Worm (Caenorhabditis elegans) whole organism, L2 larva: ENCODE measurements around the gene ckb-1.

Source experiments
- elt-1 ChIP-seq: fragments of 150-350 bp; optimal IDR thresholded peaks from 2 replicates; lab custom pipeline; 2014; ENCODE audit warnings: missing biosample characterization, missing genetic modification characterization
- mab-5 ChIP-seq: fragments of 150-350 bp; optimal IDR thresholded peaks from 2 replicates; lab custom pipeline; 2014; ENCODE audit warnings: missing biosample characterization, missing genetic modification characterization
- skn-1 ChIP-seq: sonication (generic microtip); optimal IDR thresholded peaks from 2 replicates; lab custom pipeline; 2017; ENCODE audit warnings: missing biosample characterization, missing genetic modification characterization
- unc-62 ChIP-seq: fragments of 150-350 bp; optimal IDR thresholded peaks from 2 replicates; lab custom pipeline; 2014; ENCODE audit warnings: missing biosample characterization, missing genetic modification reagents, missing genetic modification characterization

DNA sequence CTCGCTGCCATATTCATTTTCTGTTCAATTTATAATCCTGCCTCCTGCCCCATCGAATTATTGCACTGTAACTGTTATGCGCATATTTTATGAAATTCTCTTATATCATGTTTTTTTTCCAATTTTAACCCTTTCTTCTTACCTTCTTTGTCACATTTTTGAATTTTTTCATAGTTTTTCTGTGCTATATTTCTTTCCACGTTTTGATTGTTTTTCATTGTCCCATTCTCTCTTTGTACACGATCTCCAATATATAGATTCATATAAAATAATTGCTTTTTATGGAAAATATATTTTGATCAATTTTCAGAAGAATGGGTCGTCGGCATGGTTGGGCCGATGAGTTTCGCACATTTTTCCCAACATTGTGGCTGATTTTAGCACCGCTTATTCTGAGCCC is 15.3 kb upstream of the ckb-1 start, which contains the start of gene B0285.6:
- no peak for TF ChIP-seq skn-1 (tag; lab: Kevin White, UChicago)
- TF ChIP-seq mab-5 (tag; lab: Kevin White, UChicago) = no peak
- TF ChIP-seq unc-62 = no peak
- TF ChIP-seq elt-1 (tag; lab: Kevin White, UChicago) = no peak
